Worm (Caenorhabditis elegans): ENCODE data around the gene ZC13.2.

ce11 chrX:861378-861777, 19.1 kb upstream of the ZC13.2 start:
- TF ChIP-seq mls-2 (tag; optimal IDR thresholded peaks at IDR 0.05) (no peak), ztf-11 (tag; optimal IDR thresholded peaks at IDR 0.05) (no peak), cnd-1 (tag; optimal IDR thresholded peaks at IDR 0.05) (no peak), nhr-237 (tag; optimal IDR thresholded peaks at IDR 0.05) (no peak), unc-62 (GFP tag; optimal IDR thresholded peaks at IDR 0.05) (no peak), lsy-2 (tag; optimal IDR thresholded peaks at IDR 0.05) (no peak), nhr-28 (tag; optimal IDR thresholded peaks at IDR 0.05) (no peak), hlh-1 (tag; optimal IDR thresholded peaks at IDR 0.05) (no peak), ham-2 (GFP tag; optimal IDR thresholded peaks at IDR 0.05) (no peak), lin-13 (tag; optimal IDR thresholded peaks at IDR 0.05) (no peak), elt-1 (tag; optimal IDR thresholded peaks at IDR 0.05; ENCODE audit: borderline replicate concordance, insufficient read depth) (no peak)
